Fruit fly (Drosophila melanogaster): ENCODE data around the gene TyrRII.

- TF ChIP-seq h (optimal IDR thresholded peaks at IDR 0.05) (no peak), ttk (optimal IDR thresholded peaks at IDR 0.05) (no peak), psq (optimal IDR thresholded peaks at IDR 0.05) (no peak), Sin3A (optimal IDR thresholded peaks at IDR 0.05) (no peak), insv (optimal IDR thresholded peaks at IDR 0.05) (no peak)
These were observed 23.5 kb downstream of the TyrRII start for dm6 chr3R:17759773-17760476.

Data from Kc167 (cell line).